Fruit fly (Drosophila melanogaster) S2 (cell line): Measurements from ENCODE around the gene CG6650.

Source experiments
- CG8478 ChIP-seq: fragments of >200 bp; optimal IDR thresholded peaks from 2 replicates; lab custom pipeline; 2018
- CTCF ChIP-seq, 2 experiments: fragments of >200 bp; optimal IDR thresholded peaks; 2 replicates each; lab custom pipeline; 2018

DNA sequence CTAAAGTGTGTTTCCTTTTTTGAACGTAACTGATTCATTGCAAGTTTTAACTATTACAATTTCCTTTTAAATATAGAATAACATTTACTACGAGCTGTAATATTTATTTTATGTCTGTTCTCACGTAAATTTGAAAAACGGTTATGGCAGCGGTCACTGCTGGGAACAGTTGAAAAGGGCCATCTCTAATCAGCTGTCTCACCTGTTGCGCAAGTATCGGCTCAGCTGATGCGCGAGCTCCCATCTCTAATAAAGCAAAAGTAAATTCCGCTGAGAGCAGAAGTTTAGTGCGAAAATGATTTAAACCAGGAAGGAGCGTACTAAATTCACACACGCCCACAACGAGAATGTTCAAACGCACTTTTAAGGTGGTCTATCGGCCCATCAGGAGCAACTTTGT, 40.4 kb downstream of the CG6650 start, which contains the start of gene Pex1:
- TF ChIP-seq CTCF (optimal IDR thresholded peaks at IDR 0.05; lab: Kevin White, UChicago), result peak in 1 of 2 experiments; percentile 17
- TF ChIP-seq CG8478 (lab: Kevin White, UChicago), result no peak
